ENCODE assay signal across 3 fruit fly cellular contexts in genomic region chrX:10233065-10233464, dm6.
TF ChIP-seq lines count a peak whose summit lies in the region.

TSS of gene CG2961 (minus strand) at chrX:10233080.

- no peak for TF ChIP-seq CTCF in whole organism, embryonic (GFP tag; optimal IDR thresholded peaks at IDR 0.05; lab: Kevin White, UChicago)

TF ChIP-seq in whole organism, embryonic, 481 proteins besides CTCF, POLR2A, EP300 and RAD21 (continues in another document):
- TF ChIP-seq H15 (GFP tag; IDR thresholded peaks at IDR 0.05; lab: Robert Waterston, UW) (no peak), sr (GFP tag; IDR thresholded peaks at IDR 0.05; lab: Robert Waterston, UW) (no peak), CG12659 (GFP tag; optimal IDR thresholded peaks at IDR 0.05; lab: Kevin White, UChicago) (no peak), Mrtf (GFP tag; IDR thresholded peaks at IDR 0.05; lab: Robert Waterston, UW) (0 out of 3 replicates have a peak, but pooled peaks have one; percentile 25), ssp (GFP tag; IDR thresholded peaks at IDR 0.05; lab: Robert Waterston, UW) (0 out of 2 replicates have a peak, but pooled peaks have one; percentile 11), seq (GFP tag; IDR thresholded peaks at IDR 0.05; lab: Robert Waterston, UW) (0 out of 2 replicates have a peak, but pooled peaks have one; percentile 42), sug (tag; optimal IDR thresholded peaks at IDR 0.05; lab: Kevin White, UChicago) (no peak), ttk (GFP tag; IDR thresholded peaks at IDR 0.05; lab: Robert Waterston, UW) (peak; percentile 54; the same call in 1 of the 2 replicates), CG31365 (tag; optimal IDR thresholded peaks at IDR 0.05; lab: Kevin White, UChicago) (no peak), Awh (GFP tag; IDR thresholded peaks at IDR 0.05; lab: Robert Waterston, UW) (0 out of 2 replicates have a peak, but pooled peaks have one; percentile 17), Oli (tag; optimal IDR thresholded peaks at IDR 0.05; lab: Kevin White, UChicago) (peak; percentile 47), Ptx1 (GFP tag; IDR thresholded peaks at IDR 0.05; lab: Robert Waterston, UW) (peak; percentile 56), nau (GFP tag; optimal IDR thresholded peaks at IDR 0.05; lab: Kevin White, UChicago) (peak; percentile 8), ase (GFP tag; IDR thresholded peaks at IDR 0.05; lab: Robert Waterston, UW) (0 out of 3 replicates have a peak, but pooled peaks have one; percentile 8), CG17829 (tag; optimal IDR thresholded peaks at IDR 0.05; lab: Kevin White, UChicago) (peak; percentile 1), CG17612 (GFP tag; IDR thresholded peaks at IDR 0.05; lab: Robert Waterston, UW) (peak; percentile 26; the same call in 1 of the 2 replicates), CG17359 (tag; optimal IDR thresholded peaks at IDR 0.05; lab: Kevin White, UChicago) (peak; percentile 45), CG18619 (GFP tag; optimal IDR thresholded peaks at IDR 0.05; lab: Kevin White, UChicago) (no peak), CG7839 (tag; optimal IDR thresholded peaks at IDR 0.05; lab: Kevin White, UChicago) (peak; percentile 22), CG13296 (GFP tag; optimal IDR thresholded peaks at IDR 0.05; lab: Kevin White, UChicago) (peak; percentile 21), gem (tag; optimal IDR thresholded peaks at IDR 0.05; lab: Kevin White, UChicago) (peak; percentile 59), Ets65A (GFP tag; lab: Kevin White, UChicago) (peak; percentile 65), CG2712 (tag; optimal IDR thresholded peaks at IDR 0.05; lab: Kevin White, UChicago) (peak; percentile 33), fd96Cb (tag; optimal IDR thresholded peaks at IDR 0.05; lab: Kevin White, UChicago) (peak; percentile 32), CG5180 (GFP tag; optimal IDR thresholded peaks at IDR 0.05; lab: Kevin White, UChicago) (peak; percentile 10), onecut (GFP tag; IDR thresholded peaks at IDR 0.05; lab: Robert Waterston, UW) (peak; percentile 36; the same call in 1 of the 2 replicates), NfI (GFP tag; optimal IDR thresholded peaks at IDR 0.05; lab: Kevin White, UChicago) (peak; percentile 2), jumu (GFP tag; optimal IDR thresholded peaks at IDR 0.05; lab: Kevin White, UChicago) (no peak), Fer1 (GFP tag; optimal IDR thresholded peaks at IDR 0.05; lab: Kevin White, UChicago) (peak; percentile 5)

TF ChIP-seq in whole organism, prepupa, 60 proteins besides CTCF, POLR2A, EP300 and RAD21:
- TF ChIP-seq CG6276 (GFP tag; optimal IDR thresholded peaks at IDR 0.05; lab: Kevin White, UChicago), result no peak
- TF ChIP-seq pdm3 (GFP tag; optimal IDR thresholded peaks at IDR 0.05; lab: Kevin White, UChicago), result peak; percentile 2
- peak; percentile 66 for TF ChIP-seq svp (GFP tag; lab: Kevin White, UChicago)
- no peak for TF ChIP-seq Ets21C (GFP tag; optimal IDR thresholded peaks at IDR 0.05; lab: Kevin White, UChicago)
- TF ChIP-seq CG10669 (GFP tag; optimal IDR thresholded peaks at IDR 0.05; lab: Kevin White, UChicago), result no peak
- TF ChIP-seq Sox102F (GFP tag; optimal IDR thresholded peaks at IDR 0.05; lab: Kevin White, UChicago), result no peak
- no peak for TF ChIP-seq esn (GFP tag; optimal IDR thresholded peaks at IDR 0.05; lab: Kevin White, UChicago)
- TF ChIP-seq Ets96B (tag; optimal IDR thresholded peaks at IDR 0.05; lab: Kevin White, UChicago), result peak; percentile 21
- peak; percentile 14 for TF ChIP-seq CG32006 (GFP tag; optimal IDR thresholded peaks at IDR 0.05; lab: Kevin White, UChicago)
- TF ChIP-seq achi (GFP tag; optimal IDR thresholded peaks at IDR 0.05; lab: Kevin White, UChicago), result peak; percentile 4
- TF ChIP-seq Sox14 (GFP tag; optimal IDR thresholded peaks at IDR 0.05; lab: Kevin White, UChicago), result peak; percentile 8
- TF ChIP-seq CG15336 (GFP tag; IDR thresholded peaks at IDR 0.05; lab: Robert Waterston, UW), result 0 out of 2 replicates have a peak, but pooled peaks have one; percentile 25
- 0 out of 3 replicates have a peak, but pooled peaks have one; percentile 20 for TF ChIP-seq CG8119 (GFP tag; IDR thresholded peaks at IDR 0.05; lab: Robert Waterston, UW)
- TF ChIP-seq acj6 (GFP tag; optimal IDR thresholded peaks at IDR 0.05; lab: Kevin White, UChicago), result peak; percentile 2
- peak; percentile 21 for TF ChIP-seq OdsH (GFP tag; optimal IDR thresholded peaks at IDR 0.05; lab: Kevin White, UChicago)
- TF ChIP-seq topi (GFP tag; optimal IDR thresholded peaks at IDR 0.05; lab: Kevin White, UChicago), result no peak
- TF ChIP-seq Eip78C (GFP tag; lab: Kevin White, UChicago), result peak; percentile 59
TF ChIP-seq in whole organism, prepupa: peak in this region for 11.

TF ChIP-seq in whole organism, pupa, 21 proteins besides CTCF, POLR2A, EP300 and RAD21:
- TF ChIP-seq CG8301 (tag; optimal IDR thresholded peaks at IDR 0.05; lab: Kevin White, UChicago) (peak; percentile 10), CG17806 (tag; optimal IDR thresholded peaks at IDR 0.05; lab: Kevin White, UChicago) (peak; percentile 11), CG15710 (tag; optimal IDR thresholded peaks at IDR 0.05; lab: Kevin White, UChicago) (peak; percentile 20), CG8159 (tag; optimal IDR thresholded peaks at IDR 0.05; lab: Kevin White, UChicago) (peak; percentile 26), CG4496 (GFP tag; IDR thresholded peaks at IDR 0.05; lab: Robert Waterston, UW) (no peak)

Comparison
In these comparisons a context has a peak if more than half of its experiments do, and no peak if none do; other contexts are left out.
1. Of the 7 proteins assayed by ChIP-seq in both whole organism, embryonic and whole organism, prepupa: peak only in whole organism, embryonic: Blimp-1 and Sox102F; only in whole organism, prepupa: none; in both: none; in neither: 5.